Worm (Caenorhabditis elegans) whole organism, midembryonic: ENCODE measurements around the gene npr-25.

Experiments
- T22C8.4 ChIP-seq: fragments of 200-800 bp; sonication (Bioruptor generic); IDR thresholded peaks from 2 replicates; pipeline ENCODE4 v1.3.6; 2022; ENCODE audit warnings: missing genetic modification characterization, missing compliant biosample characterization
- cog-1 ChIP-seq: sonication (generic microtip); optimal IDR thresholded peaks from 2 replicates; lab custom pipeline; 2016; ENCODE audit warnings: missing genetic modification characterization, missing compliant biosample characterization
- flt-1 ChIP-seq: fragments of 200-800 bp; sonication (Bioruptor generic); IDR thresholded peaks from 2 replicates; pipeline ENCODE4 v1.3.6; 2022; ENCODE audit warnings: missing genetic modification characterization, missing compliant biosample characterization
- klf-2 ChIP-seq: fragments of 200-800 bp; sonication (Bioruptor generic); conservative IDR thresholded peaks from 2 replicates; pipeline ENCODE4 v1.3.6; 2022; ENCODE audit warnings: missing genetic modification reagents, missing genetic modification characterization, missing compliant biosample characterization
- med-1 ChIP-seq: sonication (generic microtip); optimal IDR thresholded peaks from 2 replicates; lab custom pipeline; 2017; ENCODE audit warnings: missing genetic modification characterization, mild to moderate bottlenecking, missing compliant biosample characterization, antibody characterized with exemption, missing genetic modification reagents; ENCODE audit not compliant: insufficient read depth
- ref-1 ChIP-seq: fragments of 200-800 bp; sonication (Bioruptor generic); conservative IDR thresholded peaks from 2 replicates; pipeline ENCODE4 v1.3.6; 2022; ENCODE audit warnings: missing genetic modification reagents, missing genetic modification characterization, missing compliant biosample characterization
- tab-1 ChIP-seq: fragments of 200-800 bp; sonication (Bioruptor generic); IDR thresholded peaks from 2 replicates; pipeline ENCODE4 v1.3.6; 2022; ENCODE audit warnings: missing genetic modification characterization, missing compliant biosample characterization
- ztf-23 ChIP-seq: fragments of 200-800 bp; sonication (Bioruptor generic); IDR thresholded peaks from 2 replicates; pipeline ENCODE4 v1.3.6; 2022; ENCODE audit warnings: missing genetic modification reagents, missing genetic modification characterization, missing compliant biosample characterization
- ztf-29 ChIP-seq: fragments of 200-800 bp; sonication (Bioruptor generic); IDR thresholded peaks from 2 replicates; pipeline ENCODE4 v1.3.6; 2022; ENCODE audit warnings: missing genetic modification reagents, missing genetic modification characterization, missing compliant biosample characterization

npr-25 gene

ce11 chrV:11308346-11308745 lies 44.4 kb downstream of the npr-25 start, which contains the start of gene snf-11:
snf-11 (minus strand) TSS chrV:11308446.
- TF ChIP-seq flt-1 (GFP tag; lab: Robert Waterston, UW) (no peak), med-1 (no peak), T22C8.4 (GFP tag; lab: Robert Waterston, UW) (no peak), klf-2 (GFP tag; lab: Robert Waterston, UW) (no peak), ztf-29 (GFP tag; lab: Robert Waterston, UW) (no peak), cog-1 (tag; lab: Kevin White, UChicago) (no peak), ref-1 (GFP tag; lab: Robert Waterston, UW) (no peak), ztf-23 (GFP tag; lab: Robert Waterston, UW) (no peak), tab-1 (GFP tag; lab: Robert Waterston, UW) (no peak)

ce11 chrV:11307781-11308180 lies 45.0 kb downstream of the npr-25 start:
- TF ChIP-seq ref-1 (GFP tag; lab: Robert Waterston, UW): no peak
- no peak for TF ChIP-seq med-1
- no peak for TF ChIP-seq cog-1 (tag; lab: Kevin White, UChicago)
- TF ChIP-seq flt-1 (GFP tag; lab: Robert Waterston, UW): no peak
- no peak for TF ChIP-seq ztf-23 (GFP tag; lab: Robert Waterston, UW)

ce11 chrV:11304879-11305278 lies 47.9 kb downstream of the npr-25 start, which contains the start of gene srh-45:
srh-45 (minus strand) TSS chrV:11304979.
- TF ChIP-seq med-1 (no peak), flt-1 (GFP tag; lab: Robert Waterston, UW) (no peak), ref-1 (GFP tag; lab: Robert Waterston, UW) (no peak), ztf-29 (GFP tag; lab: Robert Waterston, UW) (no peak), klf-2 (GFP tag; lab: Robert Waterston, UW) (no peak)

- TF ChIP-seq ref-1 (GFP tag; lab: Robert Waterston, UW) (no peak), med-1 (no peak), klf-2 (GFP tag; lab: Robert Waterston, UW) (no peak), tab-1 (GFP tag; lab: Robert Waterston, UW) (no peak), ztf-23 (GFP tag; lab: Robert Waterston, UW) (no peak), flt-1 (GFP tag; lab: Robert Waterston, UW) (no peak), T22C8.4 (GFP tag; lab: Robert Waterston, UW) (no peak), ztf-29 (GFP tag; lab: Robert Waterston, UW) (no peak), cog-1 (tag; lab: Kevin White, UChicago) (no peak)
These were observed 48.6 kb downstream of the npr-25 start for ce11 chrV:11304200-11304599.

ce11 chrV:11302698-11303097 lies 50.1 kb downstream of the npr-25 start, which contains the start of gene srh-46:
srh-46 (minus strand) TSS chrV:11302886.
- TF ChIP-seq flt-1 (GFP tag; lab: Robert Waterston, UW) (no peak), med-1 (no peak), cog-1 (tag; lab: Kevin White, UChicago) (no peak), T22C8.4 (GFP tag; lab: Robert Waterston, UW) (no peak), ztf-29 (GFP tag; lab: Robert Waterston, UW) (no peak)

ce11 chrV:11300539-11300938 lies 52.3 kb downstream of the npr-25 start, which contains the start of gene srh-47:
srh-47 (minus strand) TSS chrV:11300639.
- TF ChIP-seq ztf-29 (GFP tag; lab: Robert Waterston, UW) (no peak), tab-1 (GFP tag; lab: Robert Waterston, UW) (no peak), med-1 (no peak), flt-1 (GFP tag; lab: Robert Waterston, UW) (no peak), T22C8.4 (GFP tag; lab: Robert Waterston, UW) (no peak), klf-2 (GFP tag; lab: Robert Waterston, UW) (no peak), cog-1 (tag; lab: Kevin White, UChicago) (no peak), ref-1 (GFP tag; lab: Robert Waterston, UW) (no peak), ztf-23 (GFP tag; lab: Robert Waterston, UW) (no peak)

- TF ChIP-seq T22C8.4 (GFP tag; lab: Robert Waterston, UW) (no peak), klf-2 (GFP tag; lab: Robert Waterston, UW) (no peak), cog-1 (tag; lab: Kevin White, UChicago) (no peak), ref-1 (GFP tag; lab: Robert Waterston, UW) (no peak), flt-1 (GFP tag; lab: Robert Waterston, UW) (no peak), ztf-23 (GFP tag; lab: Robert Waterston, UW) (no peak), med-1 (no peak), tab-1 (GFP tag; lab: Robert Waterston, UW) (no peak), ztf-29 (GFP tag; lab: Robert Waterston, UW) (no peak)
These were observed 53.4 kb downstream of the npr-25 start for ce11 chrV:11299406-11299805.
